Fruit fly (Drosophila melanogaster) whole organism, prepupa: ENCODE results near the gene Scsalpha2.
A peak's percentile ranks its signal among the peaks of the same experiment; 100 is the strongest.

Experiments
- CG11294 ChIP-seq: fragments of 200-800 bp; sonication (Bioruptor generic); IDR thresholded peaks from 2 replicates; pipeline ENCODE4 v1.3.6; 2022; ENCODE audit warnings: missing biosample characterization, missing genetic modification characterization
- CG32006 ChIP-seq: fragments of 200-800 bp; sonication (Bioruptor generic); optimal IDR thresholded peaks from 3 replicates; lab custom pipeline; 2017; ENCODE audit warnings: missing biosample characterization, mild to moderate bottlenecking, missing genetic modification characterization
- CG6808 ChIP-seq: fragments of 200-800 bp; sonication (Bioruptor generic); optimal IDR thresholded peaks from 3 replicates; lab custom pipeline; 2017; ENCODE audit warnings: missing biosample characterization, missing genetic modification characterization, mild to moderate bottlenecking, moderate library complexity, missing genetic modification reagents
- CG6854 ChIP-seq: fragments of 200-800 bp; sonication (Bioruptor generic); optimal IDR thresholded peaks from 2 replicates; lab custom pipeline; 2017; ENCODE audit warnings: missing biosample characterization, mild to moderate bottlenecking, missing genetic modification characterization
- CG8632 ChIP-seq: fragments of 200-800 bp; sonication (Bioruptor generic); optimal IDR thresholded peaks from 3 replicates; lab custom pipeline; 2016; ENCODE audit warnings: missing biosample characterization, missing genetic modification characterization
- Hr4 ChIP-seq: fragments of 200-800 bp; sonication (Bioruptor generic); optimal IDR thresholded peaks from 3 replicates; lab custom pipeline; 2016; ENCODE audit warnings: missing biosample characterization, missing genetic modification characterization
- OdsH ChIP-seq: fragments of 200-800 bp; sonication (Bioruptor generic); optimal IDR thresholded peaks from 3 replicates; lab custom pipeline; 2016; ENCODE audit warnings: missing biosample characterization, missing genetic modification characterization
- Sox15 ChIP-seq: fragments of 200-800 bp; sonication (Bioruptor generic); optimal IDR thresholded peaks from 3 replicates; lab custom pipeline; 2016; ENCODE audit warnings: missing biosample characterization, missing genetic modification characterization
- achi ChIP-seq: fragments of 200-800 bp; sonication (Bioruptor generic); optimal IDR thresholded peaks from 3 replicates; lab custom pipeline; 2016; ENCODE audit warnings: missing biosample characterization, missing genetic modification characterization
- dac ChIP-seq: fragments of 200-800 bp; sonication (Bioruptor generic); optimal IDR thresholded peaks from 2 replicates; lab custom pipeline; 2017; ENCODE audit warnings: missing biosample characterization, mild to moderate bottlenecking, missing genetic modification characterization
- dsx ChIP-seq: fragments of 200-800 bp; optimal IDR thresholded peaks from 3 replicates; lab custom pipeline; 2019; ENCODE audit warnings: missing biosample characterization, mild to moderate bottlenecking, missing genetic modification characterization, moderate library complexity; ENCODE audit not compliant: poor library complexity, severe bottlenecking
- esn ChIP-seq: fragments of 200-800 bp; sonication (Bioruptor generic); optimal IDR thresholded peaks from 2 replicates; lab custom pipeline; 2016; ENCODE audit warnings: missing biosample characterization, mild to moderate bottlenecking, missing genetic modification characterization, moderate library complexity
- fd59A ChIP-seq: fragments of 200-800 bp; sonication (Bioruptor generic); optimal IDR thresholded peaks from 2 replicates; lab custom pipeline; 2017; ENCODE audit warnings: missing biosample characterization, mild to moderate bottlenecking, missing genetic modification characterization, missing genetic modification reagents
- svp ChIP-seq: fragments of 200-800 bp; sonication (Bioruptor generic); peaks from one replicate; lab custom pipeline; 2016; ENCODE audit warnings: missing biosample characterization, missing genetic modification characterization

- TF ChIP-seq CG32006 (no peak), Sox15 (GFP tag; lab: Kevin White, UChicago) (no peak), esn (GFP tag; lab: Kevin White, UChicago) (peak; percentile 19), OdsH (GFP tag; lab: Kevin White, UChicago) (no peak), Hr4 (GFP tag; lab: Kevin White, UChicago) (no peak), achi (GFP tag; lab: Kevin White, UChicago) (no peak), CG8632 (GFP tag; lab: Kevin White, UChicago) (no peak), CG6808 (no peak), dac (GFP tag; lab: Kevin White, UChicago) (no peak), dsx (no peak), CG11294 (GFP tag; lab: Robert Waterston, UW) (no peak), fd59A (GFP tag; lab: Kevin White, UChicago) (no peak), CG6854 (GFP tag; lab: Kevin White, UChicago) (no peak), svp (GFP tag; lab: Kevin White, UChicago) (no peak)
Observed at dm6 chr3R:19463874-19464549, 1.1 kb upstream of the Scsalpha2 start.
